Fruit fly (Drosophila melanogaster) whole organism, embryonic: Measurements from ENCODE around the gene CAH16.
A peak's percentile ranks its signal among the peaks of the same experiment; 100 is the strongest.

ENCODE experiments used
- Adf1 ChIP-seq: fragments of 200-800 bp; sonication (Bioruptor generic); IDR thresholded peaks from 2 replicates; pipeline ENCODE4 v1.3.6; 2022; ENCODE audit warnings: missing biosample characterization, missing genetic modification characterization
- Antp ChIP-seq: fragments of 200-800 bp; sonication (Bioruptor generic); optimal IDR thresholded peaks from 3 replicates; lab custom pipeline; 2016; ENCODE audit warnings: missing biosample characterization, missing genetic modification characterization
- Bgb ChIP-seq: fragments of 200-800 bp; sonication (Bioruptor generic); IDR thresholded peaks from 2 replicates; pipeline ENCODE4 v1.3.6; 2022; ENCODE audit warnings: missing biosample characterization, missing genetic modification characterization; ENCODE audit not compliant: partially characterized antibody
- CG10462 ChIP-seq: fragments of 200-800 bp; sonication (Bioruptor generic); optimal IDR thresholded peaks from 2 replicates; lab custom pipeline; 2016; ENCODE audit warnings: missing biosample characterization, missing genetic modification characterization
- CG10565 ChIP-seq: fragments of 200-800 bp; sonication (Bioruptor generic); optimal IDR thresholded peaks from 3 replicates; lab custom pipeline; 2016; ENCODE audit warnings: missing biosample characterization, mild to moderate bottlenecking, missing genetic modification characterization
- CG11247 ChIP-seq: fragments of 200-800 bp; sonication (Bioruptor generic); IDR thresholded peaks from 2 replicates; pipeline ENCODE4 v1.3.6; 2022; ENCODE audit warnings: missing biosample characterization, missing genetic modification characterization
- CG14050 ChIP-seq: fragments of 200-800 bp; sonication (Bioruptor generic); IDR thresholded peaks from 3 replicates; pipeline ENCODE4 v1.3.6; 2022; ENCODE audit warnings: missing biosample characterization, missing genetic modification characterization
- CG14710 ChIP-seq: fragments of 200-800 bp; sonication (Bioruptor generic); optimal IDR thresholded peaks from 3 replicates; lab custom pipeline; 2019; ENCODE audit warnings: missing biosample characterization, mild to moderate bottlenecking, missing genetic modification characterization, moderate library complexity
- CG17359 ChIP-seq: fragments of 200-800 bp; sonication (Bioruptor generic); optimal IDR thresholded peaks from 3 replicates; lab custom pipeline; 2018; ENCODE audit warnings: missing biosample characterization, mild to moderate bottlenecking, missing genetic modification characterization, moderate library complexity
- CG18619 ChIP-seq: fragments of 200-800 bp; sonication (Bioruptor generic); optimal IDR thresholded peaks from 3 replicates; lab custom pipeline; 2017; ENCODE audit warnings: missing biosample characterization, mild to moderate bottlenecking, missing genetic modification characterization
- CG2889 ChIP-seq: fragments of 200-800 bp; sonication (Bioruptor generic); IDR thresholded peaks from 3 replicates; pipeline ENCODE4 v1.3.6; 2022; ENCODE audit warnings: missing biosample characterization, missing genetic modification characterization
- CG3163 ChIP-seq: fragments of 200-800 bp; sonication (Bioruptor generic); optimal IDR thresholded peaks from 3 replicates; lab custom pipeline; 2016; ENCODE audit warnings: missing biosample characterization, missing genetic modification characterization
- CG4617 ChIP-seq: fragments of 200-800 bp; sonication (Bioruptor generic); optimal IDR thresholded peaks from 3 replicates; lab custom pipeline; 2016; ENCODE audit warnings: missing biosample characterization, missing genetic modification characterization, borderline replicate concordance
- CG6683 ChIP-seq: fragments of 200-800 bp; sonication (Bioruptor generic); optimal IDR thresholded peaks from 2 replicates; lab custom pipeline; 2017; ENCODE audit warnings: missing biosample characterization, mild to moderate bottlenecking, missing genetic modification characterization, missing genetic modification reagents
- CG6791 ChIP-seq: fragments of 200-800 bp; sonication (Bioruptor generic); IDR thresholded peaks from 3 replicates; pipeline ENCODE4 v1.3.6; 2022; ENCODE audit warnings: missing biosample characterization, missing genetic modification characterization; ENCODE audit not compliant: partially characterized antibody
- CG7556 ChIP-seq: fragments of 200-800 bp; sonication (Bioruptor generic); optimal IDR thresholded peaks from 2 replicates; lab custom pipeline; 2017; ENCODE audit warnings: missing biosample characterization, mild to moderate bottlenecking, missing genetic modification characterization
- HmgZ ChIP-seq: fragments of 200-800 bp; sonication (Bioruptor generic); optimal IDR thresholded peaks from 2 replicates; lab custom pipeline; 2018; ENCODE audit warnings: missing biosample characterization, mild to moderate bottlenecking, missing genetic modification characterization
- Hr51 ChIP-seq, 2 experiments: fragments of 200-800 bp; sonication (Bioruptor generic); optimal IDR thresholded peaks; 2 replicates in 1 of 2; 3 replicates in 1 of 2; lab custom pipeline; 2016 to 2018; ENCODE audit warnings: missing biosample characterization in 2 of 2, missing genetic modification characterization in 2 of 2, mild to moderate bottlenecking in 1 of 2, moderate library complexity in 1 of 2
- Jarid2 ChIP-seq: fragments of 200-800 bp; sonication (Bioruptor generic); optimal IDR thresholded peaks from 3 replicates; lab custom pipeline; 2017; ENCODE audit warnings: mild to moderate bottlenecking, missing biosample characterization, missing genetic modification reagents, missing genetic modification characterization
- Max ChIP-seq: fragments of 200-800 bp; sonication (Bioruptor generic); optimal IDR thresholded peaks from 2 replicates; lab custom pipeline; 2016; ENCODE audit warnings: missing biosample characterization, mild to moderate bottlenecking, missing genetic modification characterization
- NC2β ChIP-seq: fragments of 200-800 bp; sonication (Bioruptor generic); optimal IDR thresholded peaks from 2 replicates; lab custom pipeline; 2016; ENCODE audit warnings: missing biosample characterization, missing genetic modification characterization
- Nf-YA ChIP-seq: fragments of 200-800 bp; sonication (Bioruptor generic); IDR thresholded peaks from 2 replicates; pipeline ENCODE4 v1.3.6; 2022; ENCODE audit warnings: missing biosample characterization, missing genetic modification characterization
- Oaz ChIP-seq: fragments of 200-800 bp; sonication (Bioruptor generic); IDR thresholded peaks from 2 replicates; pipeline ENCODE4 v1.3.6; 2022; ENCODE audit warnings: missing biosample characterization, missing genetic modification characterization
- Optix ChIP-seq: fragments of 200-800 bp; sonication (Bioruptor generic); IDR thresholded peaks from 3 replicates; pipeline ENCODE4 v1.3.6; 2022; ENCODE audit warnings: missing biosample characterization, missing genetic modification characterization
- Ptx1 ChIP-seq: fragments of 200-800 bp; sonication (Bioruptor generic); IDR thresholded peaks from 2 replicates; pipeline ENCODE4 v1.3.6; 2022; ENCODE audit warnings: missing biosample characterization, missing genetic modification characterization
- Taf1 ChIP-seq: fragments of 200-800 bp; sonication (Bioruptor generic); IDR thresholded peaks from 2 replicates; pipeline ENCODE4 v1.3.6; 2022; ENCODE audit warnings: missing biosample characterization, missing genetic modification characterization
- aop ChIP-seq: fragments of 200-800 bp; sonication (Bioruptor generic); IDR thresholded peaks from 2 replicates; pipeline ENCODE4 v1.3.6; 2022; ENCODE audit warnings: missing biosample characterization, missing genetic modification characterization
- ara ChIP-seq: fragments of 200-800 bp; sonication (Bioruptor generic); IDR thresholded peaks from 2 replicates; pipeline ENCODE4 v1.3.6; 2022; ENCODE audit warnings: missing biosample characterization, missing genetic modification characterization
- bowl ChIP-seq: fragments of 200-800 bp; sonication (Bioruptor generic); IDR thresholded peaks from 2 replicates; pipeline ENCODE4 v1.3.6; 2022; ENCODE audit warnings: missing biosample characterization, missing genetic modification characterization
- corto ChIP-seq: fragments of 200-800 bp; sonication (Bioruptor generic); optimal IDR thresholded peaks from 2 replicates; lab custom pipeline; 2016; ENCODE audit warnings: missing biosample characterization, mild to moderate bottlenecking, missing genetic modification characterization, moderate library complexity
- danr ChIP-seq: fragments of 200-800 bp; sonication (Bioruptor generic); IDR thresholded peaks from 2 replicates; pipeline ENCODE4 v1.3.6; 2022; ENCODE audit warnings: missing biosample characterization, missing genetic modification characterization
- hbn ChIP-seq: fragments of 200-800 bp; sonication (Bioruptor generic); IDR thresholded peaks from 2 replicates; pipeline ENCODE4 v1.3.6; 2022; ENCODE audit warnings: missing biosample characterization, missing genetic modification characterization; ENCODE audit not compliant: partially characterized antibody
- jigr1 ChIP-seq: fragments of 200-800 bp; sonication (Bioruptor generic); IDR thresholded peaks from 3 replicates; pipeline ENCODE4 v1.3.6; 2022; ENCODE audit warnings: missing biosample characterization, missing genetic modification characterization
- jing ChIP-seq: fragments of 200-800 bp; sonication (Bioruptor generic); optimal IDR thresholded peaks from 2 replicates; lab custom pipeline; 2018; ENCODE audit warnings: missing biosample characterization, mild to moderate bottlenecking, missing genetic modification characterization
- kay ChIP-seq: fragments of 200-800 bp; sonication (Bioruptor generic); optimal IDR thresholded peaks from 2 replicates; lab custom pipeline; 2016; ENCODE audit warnings: missing biosample characterization, missing genetic modification characterization
- klu ChIP-seq: fragments of 200-800 bp; sonication (Bioruptor generic); IDR thresholded peaks from 2 replicates; pipeline ENCODE4 v1.3.6; 2022; ENCODE audit warnings: missing biosample characterization, missing genetic modification characterization
- kni ChIP-seq: fragments of 200-800 bp; sonication (Bioruptor generic); optimal IDR thresholded peaks from 3 replicates; lab custom pipeline; 2017; ENCODE audit warnings: mild to moderate bottlenecking, missing biosample characterization, missing genetic modification reagents, missing genetic modification characterization
- lov ChIP-seq, 2 experiments: fragments of 200-800 bp in 1 of 2; fragments of >200 bp in 1 of 2; sonication (Bioruptor generic) in 1 of 2; IDR thresholded peaks in 1 of 2; optimal IDR thresholded peaks in 1 of 2; 2 replicates in 1 of 2; 3 replicates in 1 of 2; pipeline versions ENCODE4 v1.3.6 to Lab custom; 2017 to 2022; ENCODE audit warnings: missing biosample characterization in 1 of 2, missing genetic modification characterization in 1 of 2
- mirr ChIP-seq: fragments of 200-800 bp; sonication (Bioruptor generic); optimal IDR thresholded peaks from 3 replicates; lab custom pipeline; 2018; ENCODE audit warnings: missing biosample characterization, mild to moderate bottlenecking, missing genetic modification characterization
- nau ChIP-seq: fragments of 200-800 bp; sonication (Bioruptor generic); optimal IDR thresholded peaks from 3 replicates; lab custom pipeline; 2017; ENCODE audit warnings: missing biosample characterization, mild to moderate bottlenecking, missing genetic modification characterization, missing genetic modification reagents
- odd ChIP-seq: fragments of 200-800 bp; sonication (Bioruptor generic); optimal IDR thresholded peaks from 2 replicates; lab custom pipeline; 2017; ENCODE audit warnings: missing biosample characterization, mild to moderate bottlenecking, missing genetic modification characterization
- pita ChIP-seq: fragments of 200-800 bp; sonication (Bioruptor generic); optimal IDR thresholded peaks from 2 replicates; lab custom pipeline; 2017; ENCODE audit warnings: missing biosample characterization, mild to moderate bottlenecking, missing genetic modification characterization
- pros ChIP-seq: fragments of 200-800 bp; sonication (Bioruptor generic); optimal IDR thresholded peaks from 3 replicates; lab custom pipeline; 2019; ENCODE audit warnings: missing biosample characterization, mild to moderate bottlenecking, missing genetic modification characterization, moderate library complexity
- pzg ChIP-seq: fragments of 200-800 bp; sonication (Bioruptor generic); optimal IDR thresholded peaks from 3 replicates; lab custom pipeline; 2018; ENCODE audit warnings: missing biosample characterization, mild to moderate bottlenecking, missing genetic modification characterization, moderate library complexity
- repo ChIP-seq: fragments of 200-800 bp; sonication (Bioruptor generic); optimal IDR thresholded peaks from 2 replicates; lab custom pipeline; 2016; ENCODE audit warnings: missing biosample characterization, missing genetic modification characterization
- sim ChIP-seq: fragments of 200-800 bp; sonication (Bioruptor generic); IDR thresholded peaks from 2 replicates; pipeline ENCODE4 v1.3.6; 2022; ENCODE audit warnings: missing biosample characterization, missing genetic modification characterization
- trem ChIP-seq: fragments of 200-800 bp; optimal IDR thresholded peaks from 3 replicates; lab custom pipeline; 2019; ENCODE audit warnings: missing biosample characterization, mild to moderate bottlenecking, missing genetic modification characterization, moderate library complexity
- vnd ChIP-seq: fragments of 200-800 bp; sonication (Bioruptor generic); IDR thresholded peaks from 3 replicates; pipeline ENCODE4 v1.3.6; 2022; ENCODE audit warnings: missing biosample characterization, missing genetic modification characterization; ENCODE audit not compliant: partially characterized antibody

The CAH16 gene

DNA sequence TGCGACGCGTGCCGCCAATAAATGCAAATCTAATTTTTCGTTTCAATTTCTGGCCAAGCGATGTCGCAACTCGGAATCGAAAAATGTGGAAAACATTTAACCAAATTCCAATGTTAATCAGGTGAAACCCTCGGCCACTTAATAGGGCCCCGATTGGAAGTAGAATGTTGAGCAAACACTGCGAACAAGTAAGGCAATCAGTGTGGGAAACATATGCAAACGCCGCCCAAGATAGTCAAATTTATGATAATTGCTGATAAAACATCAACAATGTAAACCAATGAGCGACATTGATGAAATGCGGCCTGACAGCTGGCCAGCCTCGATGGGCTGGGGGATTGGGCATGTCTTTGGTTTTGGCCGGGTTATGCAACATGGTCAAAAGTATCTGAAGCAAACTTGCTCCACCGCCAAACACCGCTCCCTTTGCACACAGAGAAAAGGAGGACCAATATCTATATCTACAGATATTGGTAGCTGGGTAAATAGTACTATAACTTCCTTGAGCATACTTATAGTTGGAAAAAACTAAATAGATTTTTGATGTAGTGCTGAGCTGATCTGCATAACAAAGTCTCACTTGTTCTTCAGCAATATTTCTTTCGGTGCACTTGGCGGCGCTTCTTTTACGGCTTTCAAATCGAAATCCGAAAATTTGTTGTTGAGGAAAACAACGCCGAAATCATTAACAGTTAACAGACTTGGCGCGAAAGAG is 12.6 kb upstream of the CAH16 start (continued):
- peak; percentile 63 for TF ChIP-seq nau (GFP tag; lab: Kevin White, UChicago)
- TF ChIP-seq Max (GFP tag; lab: Kevin White, UChicago): peak; percentile 45
- peak; percentile 59; the same call in 1 of the 2 replicates for TF ChIP-seq bowl (GFP tag; lab: Robert Waterston, UW)
- no peak for TF ChIP-seq CG10565 (GFP tag; lab: Kevin White, UChicago)
- TF ChIP-seq danr: peak; percentile 59; the same call in 1 of the 2 replicates
- peak; percentile 45 for TF ChIP-seq jing (GFP tag; lab: Kevin White, UChicago)
- peak; percentile 72 for TF ChIP-seq Oaz (GFP tag; lab: Robert Waterston, UW)
- TF ChIP-seq Jarid2 (GFP tag; lab: Kevin White, UChicago): peak; percentile 18
- TF ChIP-seq corto (GFP tag; lab: Kevin White, UChicago): no peak
- TF ChIP-seq kni: peak; percentile 46
- TF ChIP-seq klu: peak; percentile 16; the same call in 1 of the 2 replicates
- no peak for TF ChIP-seq Taf1 (GFP tag; lab: Robert Waterston, UW)
- peak; percentile 34 for TF ChIP-seq kay
- no peak for TF ChIP-seq CG6791 (GFP tag; lab: Robert Waterston, UW)
- peak; percentile 65 for TF ChIP-seq CG7556 (GFP tag; lab: Kevin White, UChicago)
- TF ChIP-seq pros (GFP tag; lab: Kevin White, UChicago): no peak
- peak; percentile 70; the same call in 2 of the 3 replicates for TF ChIP-seq CG14050
- no peak for TF ChIP-seq vnd (GFP tag; lab: Robert Waterston, UW)
- TF ChIP-seq Antp: peak; percentile 56
- TF ChIP-seq hbn (GFP tag; lab: Robert Waterston, UW): no peak
- TF ChIP-seq Hr51 (GFP tag; optimal IDR thresholded peaks at IDR 0.05; lab: Kevin White, UChicago): peak; percentile 2 to 85
- no peak for TF ChIP-seq lov (optimal IDR thresholded peaks at IDR 0.05; lab: Kevin White, UChicago)
- TF ChIP-seq lov (GFP tag; IDR thresholded peaks at IDR 0.05; lab: Robert Waterston, UW): peak; percentile 80; the same call in 2 of the 3 replicates
- TF ChIP-seq repo (GFP tag; lab: Kevin White, UChicago): peak; percentile 30
- TF ChIP-seq CG17359 (tag; lab: Kevin White, UChicago): peak; percentile 88
- no peak for TF ChIP-seq mirr
- peak; percentile 58; the same call in 1 of the 3 replicates for TF ChIP-seq Optix (GFP tag; lab: Robert Waterston, UW)
- TF ChIP-seq HmgZ: no peak
- TF ChIP-seq CG10462 (GFP tag; lab: Kevin White, UChicago): peak; percentile 32
- TF ChIP-seq odd: peak; percentile 45
- peak; percentile 2 for TF ChIP-seq CG18619 (GFP tag; lab: Kevin White, UChicago)
- TF ChIP-seq CG6683 (GFP tag; lab: Kevin White, UChicago): peak; percentile 25
- TF ChIP-seq sim: peak; percentile 43; the same call in 1 of the 2 replicates
- peak; percentile 78 for TF ChIP-seq ara (GFP tag; lab: Robert Waterston, UW)
- TF ChIP-seq jigr1 (GFP tag; lab: Robert Waterston, UW): peak; percentile 36; the same call in 1 of the 3 replicates
- no peak for TF ChIP-seq Bgb (GFP tag; lab: Robert Waterston, UW)
- no peak for TF ChIP-seq pita (GFP tag; lab: Kevin White, UChicago)
- peak; percentile 27 for TF ChIP-seq NC2β (GFP tag; lab: Kevin White, UChicago)
- peak; percentile 40; the same call in 1 of the 2 replicates for TF ChIP-seq aop (GFP tag; lab: Robert Waterston, UW)
- TF ChIP-seq Adf1: no peak
- TF ChIP-seq CG14710 (tag; lab: Kevin White, UChicago): peak; percentile 74
- no peak for TF ChIP-seq pzg (GFP tag; lab: Kevin White, UChicago)
- peak; percentile 60; the same call in 1 of the 2 replicates for TF ChIP-seq Nf-YA
- peak; percentile 8 for TF ChIP-seq CG3163 (GFP tag; lab: Kevin White, UChicago)
- peak; percentile 64 for TF ChIP-seq trem (tag; lab: Kevin White, UChicago)
- TF ChIP-seq CG2889: peak; percentile 47; the same call in 1 of the 3 replicates
- TF ChIP-seq CG11247 (GFP tag; lab: Robert Waterston, UW): peak; percentile 75
- no peak for TF ChIP-seq CG4617 (GFP tag; lab: Kevin White, UChicago)
- peak; percentile 84 for TF ChIP-seq Ptx1 (GFP tag; lab: Robert Waterston, UW)
